Fruit fly (Drosophila melanogaster) whole organism, wandering third instar larva: ENCODE data around the gene CG42876.

Source experiments
- Abd-B ChIP-seq: fragments of >200 bp; optimal IDR thresholded peaks from 2 replicates; lab custom pipeline; 2017; ENCODE audit warnings: missing biosample characterization, missing genetic modification characterization
- CG32264 ChIP-seq: fragments of 200-800 bp; sonication (Bioruptor generic); optimal IDR thresholded peaks from 2 replicates; lab custom pipeline; 2016; ENCODE audit warnings: missing biosample characterization, missing genetic modification characterization
- CG9705 ChIP-seq: fragments of 200-800 bp; sonication (Bioruptor generic); optimal IDR thresholded peaks from 2 replicates; lab custom pipeline; 2018; ENCODE audit warnings: missing biosample characterization, mild to moderate bottlenecking, missing genetic modification characterization
- CrebA ChIP-seq: fragments of 200-800 bp; sonication (Bioruptor generic); optimal IDR thresholded peaks from 2 replicates; lab custom pipeline; 2016; ENCODE audit warnings: missing biosample characterization, mild to moderate bottlenecking, missing genetic modification characterization, borderline replicate concordance
- Dfd ChIP-seq: fragments of >200 bp; optimal IDR thresholded peaks from 2 replicates; lab custom pipeline; 2017; ENCODE audit warnings: missing biosample characterization, missing genetic modification characterization
- Dif ChIP-seq: fragments of 200-275, 200-300 bp; sonication (Bioruptor generic); optimal IDR thresholded peaks from 2 replicates; lab custom pipeline; 2018; ENCODE audit warnings: missing biosample characterization, missing genetic modification characterization; ENCODE audit not compliant: partially characterized antibody
- GATAd ChIP-seq: sonication (Bioruptor generic); optimal IDR thresholded peaks from 2 replicates; lab custom pipeline; 2016; ENCODE audit warnings: missing biosample characterization, missing genetic modification characterization
- HLH106 ChIP-seq: fragments of 200-800 bp; optimal IDR thresholded peaks from 3 replicates; lab custom pipeline; 2019; ENCODE audit warnings: missing biosample characterization, mild to moderate bottlenecking, missing genetic modification characterization, moderate library complexity
- Hnf4 ChIP-seq: fragments of 200-800 bp; sonication (Bioruptor generic); optimal IDR thresholded peaks from 2 replicates; lab custom pipeline; 2016; ENCODE audit warnings: missing biosample characterization, mild to moderate bottlenecking, missing genetic modification characterization
- Hr78 ChIP-seq: fragments of >200 bp; optimal IDR thresholded peaks from 2 replicates; lab custom pipeline; 2017; ENCODE audit warnings: missing biosample characterization, missing genetic modification characterization
- Hr83 ChIP-seq: fragments of 200-300 bp; sonication (Bioruptor generic); optimal IDR thresholded peaks from 2 replicates; lab custom pipeline; 2016; ENCODE audit warnings: missing biosample characterization, mild to moderate bottlenecking, missing genetic modification characterization, moderate library complexity; ENCODE audit not compliant: poor library complexity, severe bottlenecking
- Mio ChIP-seq: sonication (Bioruptor generic); optimal IDR thresholded peaks from 2 replicates; lab custom pipeline; 2016; ENCODE audit warnings: missing biosample characterization, missing genetic modification characterization
- Myc ChIP-seq: fragments of >200 bp; optimal IDR thresholded peaks from 2 replicates; lab custom pipeline; 2017
- OdsH ChIP-seq: fragments of 200-800 bp; sonication (Bioruptor generic); optimal IDR thresholded peaks from 2 replicates; lab custom pipeline; 2016; ENCODE audit warnings: missing biosample characterization, mild to moderate bottlenecking, missing genetic modification characterization
- Rel ChIP-seq, 2 experiments: fragments of 200-800 bp; sonication (Bioruptor generic) in 1 of 2; optimal IDR thresholded peaks; 2 replicates in 1 of 2; 3 replicates in 1 of 2; lab custom pipeline; 2016 to 2019; ENCODE audit warnings: mild to moderate bottlenecking in 2 of 2, missing biosample characterization in 2 of 2, missing genetic modification characterization in 2 of 2, moderate library complexity in 1 of 2
- Sp1 ChIP-seq: fragments of 200-800 bp; sonication (Bioruptor generic); optimal IDR thresholded peaks from 3 replicates; lab custom pipeline; 2019; ENCODE audit warnings: missing biosample characterization, mild to moderate bottlenecking, missing genetic modification characterization, moderate library complexity
- Vsx2 ChIP-seq: fragments of 200-300, 225-300 bp; sonication (Bioruptor generic); optimal IDR thresholded peaks from 2 replicates; lab custom pipeline; 2018; ENCODE audit warnings: missing biosample characterization, missing genetic modification characterization; ENCODE audit not compliant: partially characterized antibody
- br ChIP-seq: fragments of 200-800 bp; sonication (Bioruptor generic); optimal IDR thresholded peaks from 2 replicates; lab custom pipeline; 2016; ENCODE audit warnings: missing biosample characterization, missing genetic modification characterization
- brk ChIP-seq: fragments of 200-800 bp; sonication (Bioruptor generic); optimal IDR thresholded peaks from 2 replicates; lab custom pipeline; 2016; ENCODE audit warnings: missing biosample characterization, mild to moderate bottlenecking, missing genetic modification characterization
- dsf ChIP-seq: sonication (Bioruptor generic); optimal IDR thresholded peaks from 2 replicates; lab custom pipeline; 2016; ENCODE audit warnings: missing biosample characterization, missing genetic modification characterization, borderline replicate concordance
- ey ChIP-seq: fragments of 200-800 bp; sonication (Bioruptor generic); optimal IDR thresholded peaks from 2 replicates; lab custom pipeline; 2016; ENCODE audit warnings: missing biosample characterization, missing genetic modification characterization
- foxo ChIP-seq, 2 experiments: fragments of 200-800 bp; sonication (Bioruptor generic); optimal IDR thresholded peaks; 2 replicates in 1 of 2; 3 replicates in 1 of 2; lab custom pipeline; 2016 to 2017; ENCODE audit warnings: missing biosample characterization in 2 of 2, missing genetic modification characterization in 2 of 2
- fru ChIP-seq: fragments of 200-800 bp; sonication (Bioruptor generic); optimal IDR thresholded peaks from 3 replicates; lab custom pipeline; 2016; ENCODE audit warnings: missing biosample characterization, mild to moderate bottlenecking, missing genetic modification characterization
- h ChIP-seq: fragments of 200-800 bp; sonication (Bioruptor generic); optimal IDR thresholded peaks from 3 replicates; lab custom pipeline; 2016; ENCODE audit warnings: missing biosample characterization, mild to moderate bottlenecking, missing genetic modification characterization
- jim ChIP-seq: fragments of 175-275, 200-325 bp; sonication (Bioruptor generic); optimal IDR thresholded peaks from 2 replicates; lab custom pipeline; 2016; ENCODE audit warnings: missing biosample characterization, mild to moderate bottlenecking, missing genetic modification characterization
- lola ChIP-seq: fragments of >200 bp; optimal IDR thresholded peaks from 2 replicates; lab custom pipeline; 2017; ENCODE audit warnings: missing biosample characterization, missing genetic modification characterization
- pan ChIP-seq: fragments of >200 bp; optimal IDR thresholded peaks from 2 replicates; lab custom pipeline; 2017
- psq ChIP-seq: fragments of 200-800 bp; sonication (Bioruptor generic); optimal IDR thresholded peaks from 3 replicates; lab custom pipeline; 2017; ENCODE audit warnings: missing biosample characterization, mild to moderate bottlenecking, missing genetic modification characterization, moderate library complexity
- rgr ChIP-seq: fragments of 200-800 bp; sonication (Bioruptor generic); optimal IDR thresholded peaks from 3 replicates; lab custom pipeline; 2016; ENCODE audit warnings: missing biosample characterization, mild to moderate bottlenecking, missing genetic modification characterization
- sage ChIP-seq: fragments of 200-800 bp; sonication (Bioruptor generic); optimal IDR thresholded peaks from 2 replicates; lab custom pipeline; 2016; ENCODE audit warnings: missing biosample characterization, mild to moderate bottlenecking, missing genetic modification characterization
- sv ChIP-seq: fragments of 200-800 bp; sonication (Bioruptor generic); optimal IDR thresholded peaks from 3 replicates; lab custom pipeline; 2016; ENCODE audit warnings: missing biosample characterization, missing genetic modification characterization
- tai ChIP-seq: sonication (Bioruptor generic); optimal IDR thresholded peaks from 2 replicates; lab custom pipeline; 2016; ENCODE audit warnings: missing biosample characterization, missing genetic modification characterization
- usp ChIP-seq: fragments of >200 bp; optimal IDR thresholded peaks from 2 replicates; lab custom pipeline; 2017; ENCODE audit warnings: missing biosample characterization, missing genetic modification characterization
- woc ChIP-seq: sonication (Bioruptor generic); optimal IDR thresholded peaks from 2 replicates; lab custom pipeline; 2016; ENCODE audit warnings: missing biosample characterization, mild to moderate bottlenecking, missing genetic modification characterization

CG42876 gene

DNA sequence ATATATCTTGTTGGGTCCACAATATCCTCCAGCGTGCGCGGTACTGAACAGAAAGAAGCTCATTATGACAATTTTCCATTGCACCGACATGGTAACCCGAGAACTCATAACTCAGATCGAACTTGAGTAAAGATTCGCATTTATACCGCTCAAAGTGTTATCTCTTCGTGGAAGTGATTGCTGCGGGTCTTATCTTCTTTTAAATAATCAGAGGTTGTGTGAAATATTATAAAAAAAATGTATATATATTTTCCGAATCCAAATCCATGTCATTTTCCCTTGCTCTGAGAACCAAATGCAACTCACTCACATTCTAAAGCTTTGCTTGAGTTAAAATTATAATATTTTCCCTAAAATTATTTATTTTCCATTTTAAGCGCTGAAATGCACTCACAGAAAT lies at the start of gene CG42876:
CG42876 (minus strand) TSS at position 101 of the 400 bp plus-strand sequence.
- TF ChIP-seq HLH106 (no peak), CrebA (GFP tag; lab: Kevin White, UChicago) (no peak), Vsx2 (GFP tag; lab: Kevin White, UChicago) (no peak), pan (no peak), Mio (GFP tag; lab: Kevin White, UChicago) (no peak), sv (no peak), Abd-B (no peak), Hr83 (GFP tag; lab: Kevin White, UChicago) (no peak), foxo (GFP tag; optimal IDR thresholded peaks at IDR 0.05; lab: Kevin White, UChicago) (no peak), br (GFP tag; lab: Kevin White, UChicago) (no peak), CG32264 (GFP tag; lab: Kevin White, UChicago) (no peak), woc (GFP tag; lab: Kevin White, UChicago) (no peak), lola (GFP tag; lab: Kevin White, UChicago) (no peak), Dfd (no peak), dsf (GFP tag; lab: Kevin White, UChicago) (no peak), ey (GFP tag; lab: Kevin White, UChicago) (no peak), Hnf4 (no peak), Rel (GFP tag; optimal IDR thresholded peaks at IDR 0.05; lab: Kevin White, UChicago) (no peak), Rel (tag; optimal IDR thresholded peaks at IDR 0.05; lab: Kevin White, UChicago) (no peak), h (GFP tag; lab: Kevin White, UChicago) (no peak), OdsH (GFP tag; lab: Kevin White, UChicago) (no peak)

DNA sequence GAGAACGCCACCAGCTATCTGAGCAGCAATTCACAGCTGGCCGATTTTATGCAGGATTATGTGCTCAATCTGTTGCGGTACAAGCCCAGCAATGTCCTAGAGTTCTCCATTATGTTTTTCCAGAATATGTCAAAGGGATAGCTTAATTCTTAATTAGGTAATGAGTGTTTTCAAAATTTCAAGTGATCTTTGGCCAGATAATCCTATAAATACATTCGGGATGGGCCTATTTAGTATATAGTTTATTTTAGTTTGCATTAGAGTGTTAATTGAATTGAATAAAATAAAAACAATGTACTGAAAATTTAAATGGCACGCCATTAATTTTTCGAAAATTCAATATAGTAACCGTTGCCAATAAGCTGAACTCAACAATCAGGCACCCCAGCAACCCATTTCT lies 41.9 kb upstream of the CG42876 start, which contains the start of gene Tektin-A:
Tektin-A (plus strand) TSS at position 301 of the 400 bp plus-strand sequence.
- TF ChIP-seq tai (no peak), usp (GFP tag; lab: Kevin White, UChicago) (no peak), Myc (no peak), Dif (GFP tag; lab: Kevin White, UChicago) (no peak), CrebA (GFP tag; lab: Kevin White, UChicago) (no peak), CG32264 (GFP tag; lab: Kevin White, UChicago) (no peak), Abd-B (no peak), fru (GFP tag; lab: Kevin White, UChicago) (no peak), CG9705 (GFP tag; lab: Kevin White, UChicago) (no peak), jim (GFP tag; lab: Kevin White, UChicago) (no peak), Hnf4 (no peak), sage (GFP tag; lab: Kevin White, UChicago) (no peak), psq (GFP tag; lab: Kevin White, UChicago) (no peak), Sp1 (no peak)

DNA sequence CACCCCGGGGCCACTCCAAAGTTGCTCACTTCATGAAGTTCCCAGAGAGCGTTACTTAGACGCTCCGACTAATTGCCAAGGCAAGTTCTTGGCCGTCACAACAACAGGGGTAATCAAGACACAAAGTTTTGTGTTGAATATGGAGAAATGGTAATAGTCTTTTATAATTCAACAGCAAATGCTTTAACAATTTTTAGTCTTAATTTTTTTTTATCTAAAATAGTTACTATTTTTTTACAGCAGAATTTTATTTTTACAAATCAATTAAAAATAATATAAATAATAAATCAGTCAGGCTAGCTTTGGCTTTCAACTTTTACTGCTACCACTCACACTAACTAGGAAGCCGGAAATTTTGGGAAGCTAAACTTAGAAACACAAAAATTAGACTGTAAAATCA lies 40.4 kb upstream of the CG42876 start, which contains the start of gene CG13243:
CG13243 (plus strand) TSS at position 301 of the 400 bp plus-strand sequence.
- TF ChIP-seq sage (GFP tag; lab: Kevin White, UChicago) (no peak), brk (GFP tag; lab: Kevin White, UChicago) (no peak), Abd-B (no peak), Hnf4 (no peak), Myc (no peak), OdsH (GFP tag; lab: Kevin White, UChicago) (no peak), Sp1 (no peak), rgr (GFP tag; lab: Kevin White, UChicago) (no peak), dsf (GFP tag; lab: Kevin White, UChicago) (no peak), Vsx2 (GFP tag; lab: Kevin White, UChicago) (no peak), lola (GFP tag; lab: Kevin White, UChicago) (no peak), Hr78 (GFP tag; lab: Kevin White, UChicago) (no peak)

DNA sequence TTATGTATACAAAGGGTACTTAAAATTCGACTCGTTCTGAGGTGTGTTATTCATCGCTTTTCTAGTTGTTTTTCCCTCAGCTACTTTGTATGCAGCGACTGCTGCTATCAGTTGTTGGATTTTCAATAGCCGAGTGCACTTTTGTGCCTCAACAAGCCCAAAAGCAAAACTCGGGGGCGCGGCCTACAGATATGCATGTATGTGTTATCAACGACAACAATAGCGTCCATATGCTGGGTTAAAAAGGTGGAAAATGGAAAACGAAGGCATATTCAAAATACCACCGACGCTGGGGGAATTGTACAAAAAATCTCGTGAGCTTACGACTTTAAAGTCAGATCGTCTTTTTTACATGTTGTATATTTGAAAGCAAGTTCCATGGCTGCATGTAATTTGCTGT lies 34.7 kb upstream of the CG42876 start:
- TF ChIP-seq pan (no peak), Rel (GFP tag; optimal IDR thresholded peaks at IDR 0.05; lab: Kevin White, UChicago) (no peak), Rel (tag; optimal IDR thresholded peaks at IDR 0.05; lab: Kevin White, UChicago) (no peak), ey (GFP tag; lab: Kevin White, UChicago) (no peak), Hr83 (GFP tag; lab: Kevin White, UChicago) (no peak), lola (GFP tag; lab: Kevin White, UChicago) (no peak), usp (GFP tag; lab: Kevin White, UChicago) (no peak), Myc (no peak), GATAd (no peak), OdsH (GFP tag; lab: Kevin White, UChicago) (no peak)
- TF ChIP-seq, all 38 proteins: peak for 0
